Fruit fly (Drosophila melanogaster) Kc167 (cell line): ENCODE data around the gene CG7276.

Experiments
- Myc ChIP-seq: fragments of >200 bp; optimal IDR thresholded peaks from 2 replicates; lab custom pipeline; 2017; ENCODE audit warnings: missing external identifiers
- Sin3A ChIP-seq: fragments of >200 bp; optimal IDR thresholded peaks from 2 replicates; lab custom pipeline; 2018; ENCODE audit warnings: missing external identifiers
- ttk ChIP-seq: sonication (Bioruptor generic); optimal IDR thresholded peaks from 2 replicates; lab custom pipeline; 2017; ENCODE audit warnings: missing external identifiers

DNA sequence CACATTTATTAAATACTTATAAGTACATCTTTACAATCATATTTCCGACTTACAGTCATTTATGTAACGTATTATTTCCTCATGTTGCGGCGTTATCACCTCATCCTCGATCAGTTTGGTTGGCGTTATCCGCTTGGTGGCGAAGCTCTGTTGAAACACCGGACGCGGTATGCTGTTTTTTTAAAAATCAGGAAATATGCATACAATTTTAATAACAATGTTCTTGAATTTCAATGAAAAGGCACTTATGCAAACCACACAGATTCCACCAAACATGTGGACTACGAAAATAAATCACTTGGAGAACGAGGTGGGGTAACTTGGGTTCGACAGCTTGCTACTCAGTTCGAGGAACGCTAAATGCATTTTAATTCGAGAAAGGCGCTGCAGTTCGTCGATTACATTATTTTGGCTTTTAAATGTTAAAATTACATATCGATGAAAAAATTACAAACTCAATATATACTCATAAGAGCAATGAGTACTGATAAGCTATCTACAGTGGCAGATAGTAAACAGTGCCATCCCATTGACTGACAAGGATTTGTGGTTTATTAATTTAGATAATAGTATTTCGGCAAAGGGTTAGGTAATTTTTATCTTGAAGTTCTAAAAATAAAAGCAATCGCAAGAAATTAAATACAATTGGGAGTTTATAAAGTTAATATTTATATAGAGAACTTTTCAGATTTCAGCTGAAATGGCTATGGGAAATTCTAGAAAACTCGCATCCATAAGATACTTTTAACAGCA lies 8.3 kb downstream of the CG7276 start:
- TF ChIP-seq ttk (lab: Kevin White, UChicago), result no peak
- TF ChIP-seq Myc (lab: Kevin White, UChicago), result no peak
- TF ChIP-seq Sin3A (lab: Kevin White, UChicago), result no peak
